Worm (Caenorhabditis elegans): ENCODE results near the gene lron-3.

DNA sequence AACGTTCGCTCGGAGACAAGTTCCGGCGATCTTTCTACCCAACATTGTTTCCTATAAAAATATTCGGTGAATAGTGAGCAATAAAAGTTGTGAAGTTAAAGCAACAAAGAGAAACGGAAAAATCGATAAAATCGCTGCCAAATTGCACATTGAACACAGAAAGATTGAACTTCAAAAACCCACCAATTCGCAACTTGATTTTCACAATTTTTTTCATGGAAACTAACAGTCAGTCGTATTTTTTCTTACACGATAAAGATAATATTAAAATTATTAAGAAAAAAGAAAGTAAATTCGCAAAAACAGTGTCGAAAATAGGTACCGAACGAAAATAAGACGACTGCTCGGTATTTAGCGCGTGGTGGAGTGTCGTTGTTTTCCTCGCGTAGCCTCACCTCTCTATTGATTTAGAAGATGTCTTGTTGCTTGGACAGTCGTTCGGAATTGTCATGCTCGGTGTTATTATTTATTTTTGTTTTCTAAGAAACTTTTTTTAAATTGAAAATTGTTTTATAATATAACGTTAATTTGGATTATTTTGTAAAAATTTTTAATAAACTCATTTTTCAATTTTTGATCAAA, 32.7 kb upstream of the lron-3 start, which contains the start of gene gas-1:
- TF ChIP-seq pha-4 (tag; optimal IDR thresholded peaks at IDR 0.05) (no peak), F57C9.4 (tag; optimal IDR thresholded peaks at IDR 0.05) (no peak), ama-1 (optimal IDR thresholded peaks at IDR 0.05) (no peak), ama-1 (GFP tag; optimal IDR thresholded peaks at IDR 0.05) (no peak), ztf-6 (GFP tag; IDR thresholded peaks at IDR 0.05) (no peak), K11D2.4 (GFP tag; IDR thresholded peaks at IDR 0.05) (no peak), unc-62 (GFP tag; optimal IDR thresholded peaks at IDR 0.05) (no peak), T26A5.8 (tag; optimal IDR thresholded peaks at IDR 0.05) (no peak), F55B11.4 (tag; optimal IDR thresholded peaks at IDR 0.05; ENCODE audit: borderline replicate concordance, insufficient read depth) (no peak), repo-1 (tag; optimal IDR thresholded peaks at IDR 0.05) (no peak), F49E8.2 (tag; optimal IDR thresholded peaks at IDR 0.05; ENCODE audit: insufficient read depth) (no peak), die-1 (tag; optimal IDR thresholded peaks at IDR 0.05) (no peak), aptf-2 (GFP tag; conservative IDR thresholded peaks at IDR 0.05) (no peak), nhr-120 (GFP tag; IDR thresholded peaks at IDR 0.05) (no peak), nhr-90 (tag; optimal IDR thresholded peaks at IDR 0.05) (no peak)

All from whole organism, young adult.